Worm (Caenorhabditis elegans): ENCODE data around the gene rund-1.

Gene rund-1

ce11 chrX:646493-646892, 15.1 kb downstream of the rund-1 start (continued):
- TF ChIP-seq egl-27 (tag; optimal IDR thresholded peaks at IDR 0.05): no peak
- TF ChIP-seq Y75B8A.6 (GFP tag; IDR thresholded peaks at IDR 0.05): no peak
- no peak for TF ChIP-seq ceh-62 (tag; optimal IDR thresholded peaks at IDR 0.05)

- TF ChIP-seq lin-15B (tag; optimal IDR thresholded peaks at IDR 0.05) (no peak), nhr-6 (tag; optimal IDR thresholded peaks at IDR 0.05) (peak; percentile 24), jun-1 (tag; optimal IDR thresholded peaks at IDR 0.05) (no peak), unc-130 (GFP tag; optimal IDR thresholded peaks at IDR 0.05) (no peak), hmg-1.1 (GFP tag; IDR thresholded peaks at IDR 0.05) (no peak), nhr-41 (GFP tag; IDR thresholded peaks at IDR 0.05) (no peak), T20F7.1 (GFP tag; optimal IDR thresholded peaks at IDR 0.05) (peak; percentile 30), mes-2 (tag; optimal IDR thresholded peaks at IDR 0.05; ENCODE audit: poor library complexity, severe bottlenecking) (peak; percentile 23), hlh-11 (tag; optimal IDR thresholded peaks at IDR 0.05) (peak; percentile 71), ZK546.5 (tag; optimal IDR thresholded peaks at IDR 0.05) (no peak), daf-16 (GFP tag; optimal IDR thresholded peaks at IDR 0.05) (no peak), daf-16 (tag; optimal IDR thresholded peaks at IDR 0.05) (peak; percentile 78), dve-1 (tag; optimal IDR thresholded peaks at IDR 0.05; ENCODE audit: insufficient read depth) (peak; percentile 73), Y48G9A.11 (GFP tag; IDR thresholded peaks at IDR 0.05) (no peak), nhr-28 (tag; optimal IDR thresholded peaks at IDR 0.05) (peak; percentile 71), nhr-237 (tag; optimal IDR thresholded peaks at IDR 0.05) (no peak), php-3 (GFP tag; IDR thresholded peaks at IDR 0.05) (peak; percentile 46; the same call in 1 of the 2 replicates), pqm-1 (tag; optimal IDR thresholded peaks at IDR 0.05) (peak; percentile 94), dmd-6 (GFP tag; IDR thresholded peaks at IDR 0.05) (peak; percentile 64), T26A8.4 (GFP tag; IDR thresholded peaks at IDR 0.05) (no peak)
Measured at ce11 chrX:645589-645988, 16.0 kb downstream of the rund-1 start.

- peak; percentile 14 for TF ChIP-seq mep-1 (tag; optimal IDR thresholded peaks at IDR 0.05)
- 0 out of 2 replicates have a peak, but pooled peaks have one; percentile 22 for TF ChIP-seq vab-7 (GFP tag; IDR thresholded peaks at IDR 0.05)
- TF ChIP-seq nhr-48 (tag; optimal IDR thresholded peaks at IDR 0.05): peak; percentile 3
- peak; percentile 26 for TF ChIP-seq hlh-11 (tag; optimal IDR thresholded peaks at IDR 0.05)
- TF ChIP-seq egl-43 (GFP tag; IDR thresholded peaks at IDR 0.05): 0 out of 2 replicates have a peak, but pooled peaks have one; percentile 8
- no peak for TF ChIP-seq ceh-44 (GFP tag; IDR thresholded peaks at IDR 0.05)
- peak in 1 of 2 experiments; percentile 52 for TF ChIP-seq unc-62 (GFP tag; optimal IDR thresholded peaks at IDR 0.05 in 1 of 2)
- TF ChIP-seq unc-62 (tag; optimal IDR thresholded peaks at IDR 0.05): no peak
- peak; percentile 12 for TF ChIP-seq nhr-77 (tag; optimal IDR thresholded peaks at IDR 0.05)
- no peak for TF ChIP-seq Y105C5A.15 (GFP tag; IDR thresholded peaks at IDR 0.05)
Measured at ce11 chrX:642817-643216, 18.8 kb downstream of the rund-1 start.

ce11 chrX:641440-641839, 20.1 kb downstream of the rund-1 start, which contains the start of gene M6.11:
M6.11 (minus strand) TSS chrX:641540.
- TF ChIP-seq dpl-1 (GFP tag; optimal IDR thresholded peaks at IDR 0.05) (no peak), fos-1 (tag; optimal IDR thresholded peaks at IDR 0.05) (no peak), aha-1 (tag) (peak; percentile 44)

- TF ChIP-seq unc-62 (GFP tag; optimal IDR thresholded peaks at IDR 0.05 in 1 of 2) (peak in 1 of 2 experiments; percentile 94), unc-62 (tag; optimal IDR thresholded peaks at IDR 0.05) (no peak), php-3 (GFP tag; IDR thresholded peaks at IDR 0.05) (peak; percentile 43; the same call in 1 of the 2 replicates), unc-39 (tag; optimal IDR thresholded peaks at IDR 0.05) (no peak), madf-5 (GFP tag; IDR thresholded peaks at IDR 0.05) (no peak), attf-4 (tag; optimal IDR thresholded peaks at IDR 0.05) (no peak), zag-1 (tag; optimal IDR thresholded peaks at IDR 0.05) (no peak), aha-1 (tag) (peak; percentile 37), dmd-6 (GFP tag; IDR thresholded peaks at IDR 0.05) (peak; percentile 69), unc-130 (GFP tag; optimal IDR thresholded peaks at IDR 0.05) (no peak), daf-16 (GFP tag; optimal IDR thresholded peaks at IDR 0.05) (no peak), daf-16 (tag; optimal IDR thresholded peaks at IDR 0.05) (peak; percentile 31), madf-9 (GFP tag; conservative IDR thresholded peaks at IDR 0.05) (no peak), ceh-82 (tag; optimal IDR thresholded peaks at IDR 0.05) (no peak), tag-97 (GFP tag; IDR thresholded peaks at IDR 0.05) (no peak), D1046.2 (GFP tag; IDR thresholded peaks at IDR 0.05) (no peak), hlh-11 (tag; optimal IDR thresholded peaks at IDR 0.05) (peak; percentile 50), spr-1 (tag; optimal IDR thresholded peaks at IDR 0.05) (no peak), pqm-1 (tag; optimal IDR thresholded peaks at IDR 0.05) (peak; percentile 69)
Measured at ce11 chrX:637588-637987, 24.0 kb downstream of the rund-1 start.
